Fruit fly (Drosophila melanogaster): ENCODE results near the gene Sbat.
A peak's percentile ranks its signal among the peaks of the same experiment; 100 is the strongest.

Sbat gene

DNA sequence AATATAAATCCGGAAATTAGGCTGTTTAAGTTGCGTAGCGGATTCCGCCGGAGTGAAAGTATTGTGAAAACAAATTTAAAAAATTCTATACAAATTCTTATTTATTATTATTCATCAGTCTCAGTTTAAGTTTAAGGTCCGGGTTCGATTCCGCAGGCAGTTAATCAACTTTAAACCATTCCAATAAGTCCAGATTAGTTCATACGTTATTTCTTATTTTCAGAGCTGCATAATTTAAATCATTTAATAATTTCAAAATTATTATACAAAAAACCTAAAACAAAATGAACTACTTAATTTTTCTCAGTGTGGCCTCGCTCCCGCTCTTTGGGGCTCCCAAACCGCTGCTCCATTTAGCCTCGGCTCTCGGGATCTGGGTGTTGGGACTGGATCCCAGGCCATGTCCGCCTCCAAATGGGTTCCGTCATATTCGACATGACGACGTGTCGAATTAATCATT, 47.8 kb upstream of the Sbat start (continued):
- TF ChIP-seq CG10669 (GFP tag; optimal IDR thresholded peaks at IDR 0.05) (peak; percentile 92), dac (GFP tag; optimal IDR thresholded peaks at IDR 0.05) (peak; percentile 90), pdm3 (GFP tag; optimal IDR thresholded peaks at IDR 0.05) (peak; percentile 89), ss (GFP tag; optimal IDR thresholded peaks at IDR 0.05) (peak; percentile 95 to 96), CG6792 (GFP tag; optimal IDR thresholded peaks at IDR 0.05) (peak; percentile 93), Lpt (GFP tag; optimal IDR thresholded peaks at IDR 0.05) (peak; percentile 90), Gug (GFP tag; IDR thresholded peaks at IDR 0.05) (peak; percentile 82), CG8319 (GFP tag; optimal IDR thresholded peaks at IDR 0.05) (peak; percentile 81), Eip75B (GFP tag; optimal IDR thresholded peaks at IDR 0.05) (peak; percentile 91), salr (GFP tag; optimal IDR thresholded peaks at IDR 0.05) (peak; percentile 67 to 98), CG10631 (GFP tag; optimal IDR thresholded peaks at IDR 0.05) (peak; percentile 94), net (GFP tag; optimal IDR thresholded peaks at IDR 0.05) (peak; percentile 94), achi (GFP tag; optimal IDR thresholded peaks at IDR 0.05) (peak; percentile 94), lz (GFP tag; optimal IDR thresholded peaks at IDR 0.05) (peak; percentile 92), CG11762 (GFP tag; optimal IDR thresholded peaks at IDR 0.05; ENCODE audit: insufficient read depth) (peak; percentile 92), Smox (GFP tag; optimal IDR thresholded peaks at IDR 0.05) (peak; percentile 90)

DNA sequence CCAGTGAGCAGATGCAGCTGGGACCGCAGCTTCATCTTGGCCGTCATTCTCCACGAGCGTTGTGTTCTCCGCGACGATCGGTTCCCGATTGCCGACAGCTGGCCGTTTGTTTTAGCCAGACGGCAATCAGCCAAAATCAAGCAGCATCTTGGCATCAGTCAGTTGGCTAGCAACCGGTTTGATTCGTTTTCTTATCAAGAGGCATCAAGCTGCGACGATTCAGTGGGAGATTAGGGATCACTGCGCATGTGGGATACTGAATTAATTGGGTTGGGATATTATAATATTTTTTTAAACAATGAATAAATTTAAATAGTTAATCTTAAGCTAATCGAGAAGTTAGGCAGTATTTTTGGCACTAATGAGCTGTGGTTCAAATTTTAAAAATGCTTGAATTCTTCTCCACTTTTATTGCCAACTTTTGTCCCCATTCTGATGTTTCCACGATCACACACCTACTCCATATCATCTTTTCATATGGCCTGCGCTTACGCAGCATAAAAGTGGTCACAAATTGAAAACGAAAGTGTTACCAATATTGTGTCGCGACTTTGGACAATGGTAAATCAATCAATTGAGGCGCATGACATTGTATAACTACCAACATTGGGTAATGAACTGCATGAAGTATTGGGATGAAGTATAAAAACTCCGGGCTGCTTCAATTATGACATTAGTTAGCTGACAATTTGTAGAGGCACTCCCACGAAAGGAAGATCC, 40.2 kb upstream of the Sbat start, which contains the start of the genes CG3119 and Cpr23B:
TSS of gene CG3119 (minus strand) at position 92 of the 720 bp plus-strand sequence.
TSS of gene Cpr23B (plus strand) at position 670 of the 720 bp plus-strand sequence.
- TF ChIP-seq dac (GFP tag; optimal IDR thresholded peaks at IDR 0.05) (no peak), dsx (GFP tag; optimal IDR thresholded peaks at IDR 0.05; ENCODE audit: poor library complexity, severe bottlenecking) (no peak), CG6792 (GFP tag; optimal IDR thresholded peaks at IDR 0.05) (no peak), CG3919 (GFP tag; optimal IDR thresholded peaks at IDR 0.05) (no peak)

- TF ChIP-seq ss (GFP tag; optimal IDR thresholded peaks at IDR 0.05), result peak in 1 of 2 experiments; percentile 28
- TF ChIP-seq CG8119 (GFP tag; IDR thresholded peaks at IDR 0.05), result no peak
- no peak for TF ChIP-seq CG6808 (GFP tag; optimal IDR thresholded peaks at IDR 0.05)
- TF ChIP-seq pdm3 (GFP tag; optimal IDR thresholded peaks at IDR 0.05), result no peak
- no peak for TF ChIP-seq Eip93F (GFP tag; optimal IDR thresholded peaks at IDR 0.05)
Observed at dm6 chr2L:2839850-2840249, 38.3 kb upstream of the Sbat start, which contains the start of gene CG2975. Gene CG2975 (plus strand): TSS chr2L:2840124.

- TF ChIP-seq CG6808 (GFP tag; optimal IDR thresholded peaks at IDR 0.05) (no peak), CG16779 (tag; optimal IDR thresholded peaks at IDR 0.05) (no peak), Hr4 (GFP tag; optimal IDR thresholded peaks at IDR 0.05) (no peak), CG11762 (GFP tag; optimal IDR thresholded peaks at IDR 0.05; ENCODE audit: insufficient read depth) (no peak), dac (GFP tag; optimal IDR thresholded peaks at IDR 0.05) (no peak), Eip78C (GFP tag) (no peak), esn (GFP tag; optimal IDR thresholded peaks at IDR 0.05) (no peak), CG3919 (GFP tag; optimal IDR thresholded peaks at IDR 0.05) (no peak)
Observed at dm6 chr2L:2840311-2840710, 37.8 kb upstream of the Sbat start.

DNA sequence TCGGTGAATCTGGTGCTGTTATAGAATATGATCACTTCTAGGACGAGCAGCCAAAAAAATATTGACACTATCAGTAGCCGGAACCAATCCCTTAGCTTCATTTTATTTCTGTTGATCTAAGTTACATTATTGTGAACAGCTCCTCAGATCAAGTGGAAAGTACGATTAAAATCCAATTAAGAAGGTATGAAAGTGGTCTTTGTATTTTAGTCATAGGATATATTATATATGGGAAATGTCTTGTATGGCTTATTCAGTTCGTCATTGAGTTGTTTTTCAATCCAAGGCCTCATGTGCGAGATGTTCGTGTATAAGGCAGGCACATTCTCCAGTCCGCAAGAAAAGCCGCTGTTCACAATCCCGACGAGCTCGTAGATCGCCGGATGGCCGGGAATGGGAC, 33.7 kb upstream of the Sbat start, which contains the start of gene CG18558:
TSS of gene CG18558 (minus strand) at position 101 of the 400 bp plus-strand sequence.
- TF ChIP-seq Sox15 (GFP tag; optimal IDR thresholded peaks at IDR 0.05) (no peak), dac (GFP tag; optimal IDR thresholded peaks at IDR 0.05) (no peak), ss (GFP tag; optimal IDR thresholded peaks at IDR 0.05) (no peak), Ets21C (GFP tag; optimal IDR thresholded peaks at IDR 0.05) (no peak), lz (GFP tag; optimal IDR thresholded peaks at IDR 0.05) (no peak), CG34406 (GFP tag; optimal IDR thresholded peaks at IDR 0.05) (no peak), CG6276 (GFP tag; optimal IDR thresholded peaks at IDR 0.05) (no peak), achi (GFP tag; optimal IDR thresholded peaks at IDR 0.05) (no peak), CG11902 (GFP tag; optimal IDR thresholded peaks at IDR 0.05) (no peak), OdsH (GFP tag; optimal IDR thresholded peaks at IDR 0.05) (no peak), Met (GFP tag; optimal IDR thresholded peaks at IDR 0.05) (no peak), Eip93F (GFP tag; optimal IDR thresholded peaks at IDR 0.05) (no peak), CG6854 (GFP tag; optimal IDR thresholded peaks at IDR 0.05) (no peak), Blimp-1 (GFP tag; optimal IDR thresholded peaks at IDR 0.05) (no peak), Sox14 (GFP tag; optimal IDR thresholded peaks at IDR 0.05) (no peak), Sox102F (GFP tag; optimal IDR thresholded peaks at IDR 0.05) (no peak), CG16779 (tag; optimal IDR thresholded peaks at IDR 0.05) (no peak), fd59A (GFP tag; optimal IDR thresholded peaks at IDR 0.05) (no peak), CG11294 (GFP tag; IDR thresholded peaks at IDR 0.05) (no peak), Hr38 (GFP tag; optimal IDR thresholded peaks at IDR 0.05) (no peak)
